Fruit fly (Drosophila melanogaster) whole organism: ENCODE data around the gene Rh3.

ENCODE experiments used
- EcR ChIP-seq, 2 experiments: fragments of >200 bp; optimal IDR thresholded peaks; 2 replicates each; lab custom pipeline; 2017; ENCODE audit warnings: missing biosample characterization in 2 of 2, missing genetic modification characterization in 2 of 2, missing genetic modification reagents in 2 of 2
- psq ChIP-seq: fragments of >200 bp; optimal IDR thresholded peaks from 2 replicates; lab custom pipeline; 2017
- usp ChIP-seq: fragments of >200 bp; optimal IDR thresholded peaks from 2 replicates; lab custom pipeline; 2017; ENCODE audit warnings: missing biosample characterization, missing genetic modification characterization, mixed read lengths

DNA sequence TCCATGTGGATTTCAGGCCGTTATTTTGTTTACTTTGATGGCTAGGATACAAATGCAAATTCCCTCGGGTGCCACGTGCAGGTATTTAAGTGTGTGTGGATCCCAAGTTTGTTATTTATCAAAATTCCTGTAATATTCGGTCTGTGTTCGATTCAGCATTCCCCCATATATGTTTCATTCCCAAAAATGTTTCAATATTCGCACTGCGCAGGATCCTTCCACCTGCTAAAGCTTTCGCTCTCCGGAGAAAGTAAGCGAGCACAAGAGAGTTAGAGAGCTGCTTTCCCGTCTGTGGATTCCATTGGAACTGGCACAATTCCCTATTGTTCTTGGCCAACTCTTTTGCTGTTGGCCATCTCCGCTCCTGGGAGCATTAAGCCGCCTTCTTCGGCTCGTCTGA is 2.0 kb downstream of the Rh3 start:
- TF ChIP-seq EcR (GFP tag; optimal IDR thresholded peaks at IDR 0.05; lab: Kevin White, UChicago) (no peak), usp (GFP tag; lab: Kevin White, UChicago) (no peak), psq (lab: Kevin White, UChicago) (no peak)
